Worm (Caenorhabditis elegans): ENCODE data around the gene hpo-34.

The hpo-34 gene

ce11 chrX:11480032-11480431, 38.8 kb downstream of the hpo-34 start:
- TF ChIP-seq athp-1 (tag; optimal IDR thresholded peaks at IDR 0.05) (no peak), lag-1 (GFP tag; IDR thresholded peaks at IDR 0.05) (no peak), hmg-1.2 (GFP tag; IDR thresholded peaks at IDR 0.05) (peak; percentile 14; the same call in 1 of the 2 replicates), ztf-28 (GFP tag; IDR thresholded peaks at IDR 0.05) (no peak), let-526 (GFP tag; IDR thresholded peaks at IDR 0.05) (no peak), nfyb-1 (GFP tag; IDR thresholded peaks at IDR 0.05) (no peak), snpc-4 (GFP tag; optimal IDR thresholded peaks at IDR 0.05) (no peak), snpc-4 (tag; optimal IDR thresholded peaks at IDR 0.05) (no peak), lin-26 (GFP tag; IDR thresholded peaks at IDR 0.05) (no peak), zim-3 (tag; optimal IDR thresholded peaks at IDR 0.05) (no peak), hsf-1 (GFP tag; IDR thresholded peaks at IDR 0.05) (no peak), egrh-3 (GFP tag; IDR thresholded peaks at IDR 0.05) (no peak), F33H1.4 (GFP tag; IDR thresholded peaks at IDR 0.05) (no peak), ztf-22 (GFP tag; optimal IDR thresholded peaks at IDR 0.05) (no peak), nhr-80 (tag; optimal IDR thresholded peaks at IDR 0.05) (peak; percentile 13), fkh-3 (tag; optimal IDR thresholded peaks at IDR 0.05) (no peak)

ce11 chrX:11479321-11479863, 39.5 kb downstream of the hpo-34 start:
- TF ChIP-seq Y53F4B.3 (GFP tag; IDR thresholded peaks at IDR 0.05) (no peak), nhr-120 (GFP tag; IDR thresholded peaks at IDR 0.05) (no peak), F37B4.10 (GFP tag; IDR thresholded peaks at IDR 0.05) (no peak), repo-1 (tag; optimal IDR thresholded peaks at IDR 0.05) (no peak), hlh-12 (tag; optimal IDR thresholded peaks at IDR 0.05) (no peak), nhr-27 (tag; optimal IDR thresholded peaks at IDR 0.05) (no peak), snpc-1.3 (tag; optimal IDR thresholded peaks at IDR 0.05; ENCODE audit: insufficient read depth) (no peak), lsl-1 (GFP tag; optimal IDR thresholded peaks at IDR 0.05) (no peak), F57A8.1 (GFP tag; optimal IDR thresholded peaks at IDR 0.05) (no peak), bed-2 (GFP tag; IDR thresholded peaks at IDR 0.05) (no peak), madf-6 (GFP tag; IDR thresholded peaks at IDR 0.05) (no peak), sptf-2 (GFP tag; optimal IDR thresholded peaks at IDR 0.05) (no peak), Y79H2A.3 (GFP tag; conservative IDR thresholded peaks at IDR 0.05) (no peak), ztf-6 (GFP tag; IDR thresholded peaks at IDR 0.05) (no peak), gei-17 (GFP tag; optimal IDR thresholded peaks at IDR 0.05) (no peak), rcor-1 (GFP tag; IDR thresholded peaks at IDR 0.05) (no peak), sdz-38 (tag; optimal IDR thresholded peaks at IDR 0.05) (no peak), unc-62 (GFP tag; optimal IDR thresholded peaks at IDR 0.05) (no peak), F39B2.1 (GFP tag; IDR thresholded peaks at IDR 0.05) (no peak)

- TF ChIP-seq F33H1.4 (GFP tag; IDR thresholded peaks at IDR 0.05) (0 out of 2 replicates have a peak, but pooled peaks have one; percentile 14), snpc-1.1 (tag; optimal IDR thresholded peaks at IDR 0.05; ENCODE audit: insufficient read depth) (no peak), B0035.1 (tag; optimal IDR thresholded peaks at IDR 0.05) (no peak), egl-18 (GFP tag; IDR thresholded peaks at IDR 0.05) (no peak), C17E4.6 (GFP tag; IDR thresholded peaks at IDR 0.05) (no peak), sea-2 (GFP tag; IDR thresholded peaks at IDR 0.05) (no peak), T07F8.4 (tag; optimal IDR thresholded peaks at IDR 0.05) (no peak), lin-35 (GFP tag; optimal IDR thresholded peaks at IDR 0.05) (no peak), ztf-22 (GFP tag; optimal IDR thresholded peaks at IDR 0.05) (no peak), sdz-38 (tag; optimal IDR thresholded peaks at IDR 0.05) (no peak), attf-3 (GFP tag; conservative IDR thresholded peaks at IDR 0.05) (0 out of 2 replicates have a peak, but pooled peaks have one; percentile 17), C06A6.2 (GFP tag; conservative IDR thresholded peaks at IDR 0.05) (no peak), hlh-12 (tag; optimal IDR thresholded peaks at IDR 0.05) (no peak), rpc-1 (optimal IDR thresholded peaks at IDR 0.05) (no peak), rpc-1 (tag; optimal IDR thresholded peaks at IDR 0.05) (no peak), akir-1 (GFP tag; optimal IDR thresholded peaks at IDR 0.05) (no peak), mes-4 (tag; optimal IDR thresholded peaks at IDR 0.05) (no peak), attf-5 (GFP tag; optimal IDR thresholded peaks at IDR 0.05) (no peak), ztf-6 (GFP tag; IDR thresholded peaks at IDR 0.05) (no peak)
Observed at ce11 chrX:11478758-11479157, 40.1 kb downstream of the hpo-34 start.

All from whole organism, young adult.